Fruit fly (Drosophila melanogaster) whole organism, embryonic: ENCODE data around the gene CG13369.

Experiments
- B-H1 ChIP-seq: fragments of 200-800 bp; sonication (Bioruptor generic); IDR thresholded peaks from 3 replicates; pipeline ENCODE4 v1.3.6; 2022; ENCODE audit warnings: missing biosample characterization, missing genetic modification characterization
- Blimp-1 ChIP-seq: fragments of 200-800 bp; sonication (Bioruptor generic); optimal IDR thresholded peaks from 3 replicates; lab custom pipeline; 2018; ENCODE audit warnings: missing biosample characterization, missing genetic modification characterization, mild to moderate bottlenecking, moderate library complexity, missing genetic modification reagents
- BtbVII ChIP-seq: fragments of 200-800 bp; sonication (Bioruptor generic); optimal IDR thresholded peaks from 3 replicates; lab custom pipeline; 2017; ENCODE audit warnings: missing biosample characterization, mild to moderate bottlenecking, missing genetic modification characterization
- CG10274 ChIP-seq: fragments of 200-800 bp; sonication (Bioruptor generic); optimal IDR thresholded peaks from 3 replicates; lab custom pipeline; 2017; ENCODE audit warnings: missing biosample characterization, mild to moderate bottlenecking, missing genetic modification characterization
- CG12236 ChIP-seq: fragments of 200-800 bp; sonication (Bioruptor generic); optimal IDR thresholded peaks from 2 replicates; lab custom pipeline; 2016; ENCODE audit warnings: missing biosample characterization, missing genetic modification characterization
- CG13123 ChIP-seq: fragments of 200-800 bp; sonication (Bioruptor generic); optimal IDR thresholded peaks from 2 replicates; lab custom pipeline; 2016; ENCODE audit warnings: missing biosample characterization, missing genetic modification characterization
- CG14441 ChIP-seq: fragments of 200-800 bp; sonication (Bioruptor generic); IDR thresholded peaks from 2 replicates; pipeline ENCODE4 v1.3.6; 2022; ENCODE audit warnings: missing biosample characterization, missing genetic modification characterization
- CG16779 ChIP-seq: fragments of 200-800 bp; sonication (Bioruptor generic); IDR thresholded peaks from 2 replicates; pipeline ENCODE4 v1.3.6; 2022; ENCODE audit warnings: missing biosample characterization, missing genetic modification characterization
- CG18011 ChIP-seq: fragments of 200-800 bp; sonication (Bioruptor generic); optimal IDR thresholded peaks from 2 replicates; lab custom pipeline; 2017; ENCODE audit warnings: missing biosample characterization, missing genetic modification characterization, mild to moderate bottlenecking, moderate library complexity, missing genotype
- CG2202 ChIP-seq: fragments of 200-800 bp; sonication (Bioruptor generic); optimal IDR thresholded peaks from 2 replicates; lab custom pipeline; 2018; ENCODE audit warnings: missing biosample characterization, mild to moderate bottlenecking, missing genetic modification characterization
- CG30020 ChIP-seq: fragments of 200-800 bp; optimal IDR thresholded peaks from 2 replicates; lab custom pipeline; 2019; ENCODE audit warnings: missing biosample characterization, mild to moderate bottlenecking, missing genetic modification characterization, moderate library complexity
- CG31224 ChIP-seq: fragments of 200-800 bp; sonication (Bioruptor generic); IDR thresholded peaks from 2 replicates; pipeline ENCODE4 v1.3.6; 2022; ENCODE audit warnings: missing biosample characterization, missing genetic modification characterization
- CG3995 ChIP-seq: fragments of 200-800 bp; sonication (Bioruptor generic); optimal IDR thresholded peaks from 3 replicates; lab custom pipeline; 2016; ENCODE audit warnings: missing biosample characterization, missing genetic modification characterization
- CG8388 ChIP-seq: fragments of 200-800 bp; sonication (Bioruptor generic); optimal IDR thresholded peaks from 2 replicates; lab custom pipeline; 2019; ENCODE audit warnings: missing biosample characterization, mild to moderate bottlenecking, missing genetic modification characterization, moderate library complexity
- CG9437 ChIP-seq: fragments of 200-800 bp; sonication (Bioruptor generic); optimal IDR thresholded peaks from 2 replicates; lab custom pipeline; 2018; ENCODE audit warnings: missing biosample characterization, mild to moderate bottlenecking, missing genetic modification characterization
- CG9727 ChIP-seq: fragments of 200-800 bp; sonication (Bioruptor generic); optimal IDR thresholded peaks from 3 replicates; lab custom pipeline; 2017; ENCODE audit warnings: missing biosample characterization, mild to moderate bottlenecking, missing genetic modification characterization
- Dad ChIP-seq: fragments of 200-800 bp; sonication (Bioruptor generic); optimal IDR thresholded peaks from 3 replicates; lab custom pipeline; 2016; ENCODE audit warnings: missing biosample characterization, missing genetic modification characterization
- E2f1 ChIP-seq: fragments of 200-800 bp; sonication (Bioruptor generic); IDR thresholded peaks from 2 replicates; pipeline ENCODE4 v1.3.6; 2022; ENCODE audit warnings: missing biosample characterization, missing genetic modification characterization
- HHEX ChIP-seq: fragments of 200-800 bp; sonication (Bioruptor generic); optimal IDR thresholded peaks from 3 replicates; lab custom pipeline; 2017; ENCODE audit warnings: missing biosample characterization, mild to moderate bottlenecking, missing genetic modification characterization, missing genetic modification reagents
- Meics ChIP-seq: fragments of 200-800 bp; sonication (Bioruptor generic); optimal IDR thresholded peaks from 2 replicates; lab custom pipeline; 2017; ENCODE audit warnings: missing biosample characterization, mild to moderate bottlenecking, missing genetic modification characterization
- Myb ChIP-seq: fragments of 200-800 bp; sonication (Bioruptor generic); optimal IDR thresholded peaks from 2 replicates; lab custom pipeline; 2016; ENCODE audit warnings: missing biosample characterization, missing genetic modification characterization
- Optix ChIP-seq: fragments of 200-800 bp; sonication (Bioruptor generic); IDR thresholded peaks from 3 replicates; pipeline ENCODE4 v1.3.6; 2022; ENCODE audit warnings: missing biosample characterization, missing genetic modification characterization
- Ptx1 ChIP-seq: fragments of 200-800 bp; sonication (Bioruptor generic); IDR thresholded peaks from 2 replicates; pipeline ENCODE4 v1.3.6; 2022; ENCODE audit warnings: missing biosample characterization, missing genetic modification characterization
- Xbp1 ChIP-seq: fragments of 200-800 bp; sonication (Bioruptor generic); optimal IDR thresholded peaks from 3 replicates; lab custom pipeline; 2016; ENCODE audit warnings: missing biosample characterization, mild to moderate bottlenecking, missing genetic modification characterization
- ato ChIP-seq: fragments of 200-800 bp; sonication (Bioruptor generic); IDR thresholded peaks from 2 replicates; pipeline ENCODE4 v1.3.6; 2022; ENCODE audit warnings: missing biosample characterization, missing genetic modification characterization; ENCODE audit not compliant: partially characterized antibody
- bab2 ChIP-seq: fragments of 200-800 bp; sonication (Bioruptor generic); optimal IDR thresholded peaks from 2 replicates; lab custom pipeline; 2016; ENCODE audit warnings: missing biosample characterization, missing genetic modification characterization
- dan ChIP-seq: fragments of 200-800 bp; sonication (Bioruptor generic); IDR thresholded peaks from 2 replicates; pipeline ENCODE4 v1.3.6; 2022; ENCODE audit warnings: missing biosample characterization, missing genetic modification characterization
- dm ChIP-seq: fragments of 200-800 bp; sonication (Bioruptor generic); optimal IDR thresholded peaks from 3 replicates; lab custom pipeline; 2016; ENCODE audit warnings: missing biosample characterization, missing genetic modification characterization
- dmrt11E ChIP-seq: fragments of 200-800 bp; sonication (Bioruptor generic); optimal IDR thresholded peaks from 3 replicates; lab custom pipeline; 2018; ENCODE audit warnings: missing biosample characterization, mild to moderate bottlenecking, missing genetic modification characterization, moderate library complexity
- fru ChIP-seq: fragments of >200 bp; optimal IDR thresholded peaks from 2 replicates; lab custom pipeline; 2017
- gce ChIP-seq: fragments of 200-800 bp; sonication (Bioruptor generic); IDR thresholded peaks from 3 replicates; pipeline ENCODE4 v1.3.6; 2022; ENCODE audit warnings: missing biosample characterization, missing genetic modification characterization
- ham ChIP-seq: fragments of 200-800 bp; sonication (Bioruptor generic); IDR thresholded peaks from 2 replicates; pipeline ENCODE4 v1.3.6; 2022; ENCODE audit warnings: missing biosample characterization, missing genetic modification characterization
- hkb ChIP-seq, 2 experiments: fragments of 200-800 bp in 1 of 2; fragments of >200 bp in 1 of 2; sonication (Bioruptor generic) in 1 of 2; IDR thresholded peaks in 1 of 2; optimal IDR thresholded peaks in 1 of 2; 2 replicates each; pipeline versions ENCODE4 v1.3.6 to Lab custom; 2017 to 2022; ENCODE audit warnings: missing biosample characterization in 1 of 2, missing genetic modification characterization in 1 of 2
- kah ChIP-seq: fragments of 200-800 bp; sonication (Bioruptor generic); optimal IDR thresholded peaks from 2 replicates; lab custom pipeline; 2018; ENCODE audit warnings: missing biosample characterization, mild to moderate bottlenecking, missing genetic modification characterization
- knrl ChIP-seq: fragments of 200-800 bp; sonication (Bioruptor generic); IDR thresholded peaks from 3 replicates; pipeline ENCODE4 v1.3.6; 2022; ENCODE audit warnings: missing biosample characterization, missing genetic modification characterization; ENCODE audit not compliant: partially characterized antibody
- lab ChIP-seq: fragments of 200-800 bp; sonication (Bioruptor generic); optimal IDR thresholded peaks from 3 replicates; lab custom pipeline; 2017; ENCODE audit warnings: missing biosample characterization, missing genetic modification characterization, mild to moderate bottlenecking, moderate library complexity, missing genetic modification reagents
- lola ChIP-seq, 3 experiments: fragments of >200 bp in 2 of 3; fragments of 200-800 bp in 1 of 3; sonication (Bioruptor generic) in 1 of 3; optimal IDR thresholded peaks; 2 replicates each; lab custom pipeline; 2017 to 2019; ENCODE audit warnings: missing biosample characterization in 3 of 3, missing genetic modification characterization in 3 of 3, mild to moderate bottlenecking in 1 of 3, moderate library complexity in 1 of 3
- luna ChIP-seq: fragments of 200-800 bp; sonication (Bioruptor generic); optimal IDR thresholded peaks from 2 replicates; lab custom pipeline; 2016; ENCODE audit warnings: missing biosample characterization, missing genetic modification characterization
- mirr ChIP-seq: fragments of 200-800 bp; sonication (Bioruptor generic); optimal IDR thresholded peaks from 3 replicates; lab custom pipeline; 2018; ENCODE audit warnings: missing biosample characterization, mild to moderate bottlenecking, missing genetic modification characterization
- pb ChIP-seq: fragments of 200-800 bp; sonication (Bioruptor generic); optimal IDR thresholded peaks from 3 replicates; lab custom pipeline; 2016; ENCODE audit warnings: missing biosample characterization, missing genetic modification characterization
- ranshi ChIP-seq: fragments of 200-800 bp; sonication (Bioruptor generic); IDR thresholded peaks from 2 replicates; pipeline ENCODE4 v1.3.6; 2022; ENCODE audit warnings: missing biosample characterization, missing genetic modification characterization
- sna ChIP-seq: fragments of 200-800 bp; sonication (Bioruptor generic); IDR thresholded peaks from 2 replicates; pipeline ENCODE4 v1.3.6; 2022; ENCODE audit warnings: missing biosample characterization, missing genetic modification characterization; ENCODE audit not compliant: partially characterized antibody
- sob ChIP-seq: fragments of 200-800 bp; sonication (Bioruptor generic); IDR thresholded peaks from 2 replicates; pipeline ENCODE4 v1.3.6; 2022; ENCODE audit warnings: missing biosample characterization, missing genetic modification characterization
- sqz ChIP-seq: fragments of 200-800 bp; sonication (Bioruptor generic); optimal IDR thresholded peaks from 3 replicates; lab custom pipeline; 2018; ENCODE audit warnings: missing biosample characterization, mild to moderate bottlenecking, missing genetic modification characterization
- unc-4 ChIP-seq: fragments of 200-800 bp; sonication (Bioruptor generic); IDR thresholded peaks from 2 replicates; pipeline ENCODE4 v1.3.6; 2022; ENCODE audit warnings: missing biosample characterization, missing genetic modification characterization; ENCODE audit not compliant: partially characterized antibody
- usp ChIP-seq: fragments of >200 bp; optimal IDR thresholded peaks from 2 replicates; lab custom pipeline; 2017; ENCODE audit warnings: missing biosample characterization, missing genetic modification characterization
- vnd ChIP-seq: fragments of 200-800 bp; sonication (Bioruptor generic); IDR thresholded peaks from 3 replicates; pipeline ENCODE4 v1.3.6; 2022; ENCODE audit warnings: missing biosample characterization, missing genetic modification characterization; ENCODE audit not compliant: partially characterized antibody
- vvl ChIP-seq: fragments of 200-800 bp; sonication (Bioruptor generic); IDR thresholded peaks from 2 replicates; pipeline ENCODE4 v1.3.6; 2022; ENCODE audit warnings: missing biosample characterization, missing genetic modification characterization
- wek ChIP-seq: fragments of 200-800 bp; sonication (Bioruptor generic); optimal IDR thresholded peaks from 3 replicates; lab custom pipeline; 2018; ENCODE audit warnings: missing biosample characterization, mild to moderate bottlenecking, missing genetic modification characterization, moderate library complexity

Gene CG13369

dm6 chrX:655492-656379, 32.5 kb downstream of the CG13369 start, which contains the start of the genes Hmt4-20 and SkpA (continued):
- TF ChIP-seq dm (peak; percentile 22), Myb (GFP tag; lab: Kevin White, UChicago) (peak; percentile 74), CG9437 (GFP tag; lab: Kevin White, UChicago) (no peak), mirr (GFP tag; lab: Kevin White, UChicago) (no peak), knrl (GFP tag; lab: Robert Waterston, UW) (peak; percentile 96), BtbVII (no peak), ranshi (no peak), HHEX (no peak), CG18011 (no peak), Dad (GFP tag; lab: Kevin White, UChicago) (no peak), ato (GFP tag; lab: Robert Waterston, UW) (peak; percentile 88), fru (no peak), CG8388 (GFP tag; lab: Kevin White, UChicago) (no peak), CG16779 (GFP tag; lab: Robert Waterston, UW) (no peak), vvl (GFP tag; lab: Robert Waterston, UW) (no peak), CG10274 (GFP tag; lab: Kevin White, UChicago) (no peak), Optix (no peak), luna (GFP tag; lab: Kevin White, UChicago) (no peak), CG9727 (GFP tag; lab: Kevin White, UChicago) (peak; percentile 5), Meics (GFP tag; lab: Kevin White, UChicago) (no peak), E2f1 (no peak), CG13123 (GFP tag; lab: Kevin White, UChicago) (peak; percentile 5), vnd (GFP tag; lab: Robert Waterston, UW) (peak; percentile 94), pb (GFP tag; lab: Kevin White, UChicago) (no peak), lab (GFP tag; lab: Kevin White, UChicago) (no peak), lola (GFP tag; optimal IDR thresholded peaks at IDR 0.05; lab: Kevin White, UChicago) (peak in 1 of 3 experiments; percentile 13), kah (GFP tag; lab: Kevin White, UChicago) (no peak), Xbp1 (GFP tag; lab: Kevin White, UChicago) (no peak), dmrt11E (tag; lab: Kevin White, UChicago) (no peak), CG31224 (no peak), bab2 (GFP tag; lab: Kevin White, UChicago) (peak; percentile 10), Ptx1 (GFP tag; lab: Robert Waterston, UW) (no peak), CG3995 (peak; percentile 9), ham (GFP tag; lab: Robert Waterston, UW) (no peak), sob (GFP tag; lab: Robert Waterston, UW) (no peak), dan (GFP tag; lab: Robert Waterston, UW) (no peak), CG14441 (GFP tag; lab: Robert Waterston, UW) (no peak), CG2202 (tag; lab: Kevin White, UChicago) (no peak), unc-4 (GFP tag; lab: Robert Waterston, UW) (peak; percentile 88), sqz (GFP tag; lab: Kevin White, UChicago) (no peak), B-H1 (GFP tag; lab: Robert Waterston, UW) (no peak), sna (GFP tag; lab: Robert Waterston, UW) (peak; percentile 85), usp (GFP tag; lab: Kevin White, UChicago) (no peak), Blimp-1 (GFP tag; lab: Kevin White, UChicago) (no peak), hkb (optimal IDR thresholded peaks at IDR 0.05; lab: Kevin White, UChicago) (peak; percentile 78), hkb (GFP tag; IDR thresholded peaks at IDR 0.05; lab: Robert Waterston, UW) (no peak), CG30020 (peak; percentile 52), wek (GFP tag; lab: Kevin White, UChicago) (no peak), gce (GFP tag; lab: Robert Waterston, UW) (no peak), CG12236 (GFP tag; lab: Kevin White, UChicago) (no peak)
